Worm (Caenorhabditis elegans): ENCODE results near the gene R07G3.7.

Gene R07G3.7

DNA sequence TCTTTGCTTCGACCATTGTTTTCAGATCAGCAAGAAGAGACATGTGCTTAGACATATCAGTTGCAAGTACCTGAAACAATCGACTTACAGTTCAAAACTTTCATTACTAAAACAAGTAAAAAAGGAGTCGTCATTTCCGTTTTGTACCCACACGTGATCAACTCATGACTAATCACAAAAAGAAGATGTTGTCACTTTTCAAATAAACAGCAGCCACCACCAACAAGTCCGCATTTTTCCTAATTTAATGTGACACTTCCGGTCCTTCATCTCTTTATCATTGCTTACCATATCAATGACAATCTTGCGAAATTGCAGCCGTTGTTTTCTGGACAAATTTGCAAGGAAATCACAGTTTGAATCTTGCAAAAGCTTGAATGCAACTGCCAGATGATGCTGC is 15.1 kb upstream of the R07G3.7 start:
- TF ChIP-seq dao-5 (tag; optimal IDR thresholded peaks at IDR 0.05): no peak
- no peak for TF ChIP-seq him-1 (tag; optimal IDR thresholded peaks at IDR 0.05)
- no peak for TF ChIP-seq W03F9.2 (tag; optimal IDR thresholded peaks at IDR 0.05)

DNA sequence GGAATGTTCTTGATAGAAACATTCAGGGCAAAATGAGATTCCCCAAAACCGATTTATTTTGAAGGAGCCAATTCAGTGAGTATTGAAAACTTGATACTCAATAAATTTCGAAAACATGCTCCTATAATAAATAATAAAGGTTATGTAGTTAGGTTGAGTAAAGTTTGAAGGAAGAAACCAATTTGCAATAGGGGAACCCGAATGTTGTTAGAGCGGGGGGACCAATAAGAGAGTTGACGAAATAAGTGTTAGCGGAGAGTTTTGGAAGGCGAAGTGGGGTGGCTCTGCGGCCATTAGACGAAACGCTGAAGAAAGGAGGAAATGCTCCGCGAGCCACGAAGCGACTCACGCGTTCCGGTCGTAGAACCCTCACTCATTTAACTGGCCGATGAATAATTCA is 11.5 kb upstream of the R07G3.7 start:
- TF ChIP-seq dao-5 (tag; optimal IDR thresholded peaks at IDR 0.05): no peak
- no peak for TF ChIP-seq him-1 (tag; optimal IDR thresholded peaks at IDR 0.05)
- no peak for TF ChIP-seq W03F9.2 (tag; optimal IDR thresholded peaks at IDR 0.05)

DNA sequence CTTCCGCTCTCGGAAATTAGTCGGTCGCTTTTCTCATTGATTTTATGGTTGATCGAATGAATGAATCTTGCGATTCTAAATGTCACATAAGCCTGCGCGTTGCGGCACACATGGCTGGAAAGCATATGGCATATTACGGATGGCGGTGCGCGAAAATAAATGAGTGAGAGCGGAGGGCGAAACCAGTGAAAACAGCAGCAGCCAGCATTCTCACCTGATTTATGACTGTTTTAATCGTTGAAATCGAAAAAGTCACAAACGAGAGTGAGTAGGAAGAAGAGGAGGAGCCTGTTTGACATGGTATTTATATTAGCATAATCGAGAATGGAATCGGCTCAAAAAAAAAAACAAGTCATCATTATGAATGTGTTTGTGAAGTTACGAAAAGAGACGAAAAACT is 10.7 kb upstream of the R07G3.7 start:
- TF ChIP-seq him-1 (tag; optimal IDR thresholded peaks at IDR 0.05) (no peak), dao-5 (tag; optimal IDR thresholded peaks at IDR 0.05) (no peak), W03F9.2 (tag; optimal IDR thresholded peaks at IDR 0.05) (no peak)

DNA sequence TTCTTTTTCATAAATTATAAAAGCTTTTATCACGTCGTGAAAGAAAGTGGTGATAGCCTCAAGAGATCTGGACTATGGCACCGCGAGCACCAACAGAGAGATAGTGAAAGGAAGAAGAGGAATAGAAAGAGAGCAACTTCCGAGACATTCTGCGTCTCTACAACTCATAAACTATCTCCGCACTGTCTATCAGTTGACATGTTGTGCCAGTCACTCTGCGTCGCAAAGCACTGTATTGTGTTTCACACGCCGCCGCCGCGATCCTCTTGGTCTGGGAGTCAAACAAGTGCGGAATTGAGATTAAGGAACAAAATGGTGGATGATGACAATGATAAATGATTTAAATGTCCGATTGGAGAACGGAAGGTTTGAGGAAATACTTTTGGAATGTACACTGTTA is 9.9 kb upstream of the R07G3.7 start:
- no peak for TF ChIP-seq dao-5 (tag; optimal IDR thresholded peaks at IDR 0.05)
- TF ChIP-seq him-1 (tag; optimal IDR thresholded peaks at IDR 0.05): no peak
- TF ChIP-seq W03F9.2 (tag; optimal IDR thresholded peaks at IDR 0.05): no peak

DNA sequence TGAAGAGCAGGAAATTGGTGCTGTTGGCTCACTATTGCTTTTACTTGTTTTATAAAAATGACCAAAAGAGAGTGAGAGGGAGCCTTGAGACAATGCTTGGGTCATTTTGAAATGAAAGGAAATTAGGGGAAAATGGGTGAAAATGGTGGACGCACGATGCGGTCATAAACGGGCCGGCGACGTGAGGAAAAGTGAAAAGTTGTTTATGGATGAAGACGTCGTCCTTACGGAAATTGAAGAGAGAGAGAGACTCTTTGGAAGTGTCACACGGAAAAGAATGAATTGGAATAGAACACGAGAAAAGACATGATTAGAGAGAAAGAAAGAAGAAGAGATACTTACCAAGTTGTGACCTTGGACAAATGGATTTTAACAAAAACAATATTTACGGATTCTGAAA is 8.0 kb upstream of the R07G3.7 start:
- TF ChIP-seq him-1 (tag; optimal IDR thresholded peaks at IDR 0.05) (no peak), dao-5 (tag; optimal IDR thresholded peaks at IDR 0.05) (no peak), W03F9.2 (tag; optimal IDR thresholded peaks at IDR 0.05) (no peak)

DNA sequence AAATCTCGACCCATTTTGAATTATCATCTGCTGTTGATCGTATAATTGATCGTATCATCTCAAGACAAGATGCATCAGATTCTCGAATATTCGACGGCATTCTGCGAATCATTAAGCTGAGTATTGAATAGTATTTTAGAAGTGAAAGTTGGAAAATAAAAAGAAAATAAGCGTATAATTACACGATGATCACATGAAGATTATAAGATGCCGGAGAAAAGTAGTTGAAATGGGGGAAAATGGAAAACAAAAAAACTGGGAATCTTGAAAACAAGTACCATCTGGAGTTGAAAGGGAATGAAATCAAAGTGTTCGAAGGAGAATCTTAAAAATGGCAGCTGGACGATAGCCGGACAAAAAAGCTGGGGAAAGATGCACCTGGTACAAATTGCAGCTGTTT is 6.9 kb upstream of the R07G3.7 start, which contains the start of gene R07G3.8:
Gene R07G3.8, minus strand, starts transcription at position 101 of the 400 bp plus-strand sequence.
- TF ChIP-seq dao-5 (tag; optimal IDR thresholded peaks at IDR 0.05) (no peak), W03F9.2 (tag; optimal IDR thresholded peaks at IDR 0.05) (no peak), him-1 (tag; optimal IDR thresholded peaks at IDR 0.05) (no peak)

DNA sequence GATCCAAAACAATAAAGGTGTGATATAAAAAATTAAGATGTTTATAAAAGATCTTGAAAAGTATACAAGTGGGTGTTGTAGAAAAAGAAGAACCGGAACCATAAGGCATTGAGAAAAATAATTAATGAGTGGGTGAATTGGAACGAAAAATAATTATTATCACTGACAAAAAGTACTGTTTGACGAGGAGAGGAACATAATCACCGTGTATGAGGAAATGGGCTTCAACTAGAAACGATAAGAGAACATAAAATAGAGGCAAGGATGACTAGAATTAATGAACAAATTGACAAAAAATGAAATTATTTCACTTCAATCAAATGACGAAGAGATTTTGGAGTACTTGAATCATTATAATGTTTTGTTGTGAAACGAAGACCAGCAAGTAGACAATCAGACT is 4.7 kb upstream of the R07G3.7 start:
- TF ChIP-seq him-1 (tag; optimal IDR thresholded peaks at IDR 0.05): no peak
- no peak for TF ChIP-seq dao-5 (tag; optimal IDR thresholded peaks at IDR 0.05)
- TF ChIP-seq W03F9.2 (tag; optimal IDR thresholded peaks at IDR 0.05): no peak

DNA sequence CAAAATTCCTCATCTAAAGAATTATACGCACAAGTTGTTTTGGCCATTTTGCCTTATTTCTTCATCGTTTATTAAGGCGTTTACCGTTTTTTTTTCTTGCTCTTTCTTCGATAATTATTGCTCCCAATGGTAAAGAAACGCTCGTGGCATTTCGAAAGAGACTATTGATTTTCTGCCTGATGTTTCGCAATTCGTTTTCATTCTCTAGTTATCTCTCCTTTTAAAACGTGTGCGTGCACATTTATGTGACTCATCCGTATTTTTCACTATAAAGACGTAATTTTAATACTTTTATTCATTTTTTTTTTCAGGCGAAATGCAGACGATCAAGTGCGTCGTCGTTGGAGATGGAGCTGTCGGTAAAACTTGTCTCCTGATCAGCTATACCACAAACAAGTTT is 2.6 kb upstream of the R07G3.7 start, which contains the start of gene cdc-42:
Gene cdc-42, plus strand, starts transcription at position 312 of the 400 bp plus-strand sequence.
- TF ChIP-seq W03F9.2 (tag; optimal IDR thresholded peaks at IDR 0.05): no peak
- TF ChIP-seq dao-5 (tag; optimal IDR thresholded peaks at IDR 0.05): no peak
- TF ChIP-seq him-1 (tag; optimal IDR thresholded peaks at IDR 0.05): no peak

DNA sequence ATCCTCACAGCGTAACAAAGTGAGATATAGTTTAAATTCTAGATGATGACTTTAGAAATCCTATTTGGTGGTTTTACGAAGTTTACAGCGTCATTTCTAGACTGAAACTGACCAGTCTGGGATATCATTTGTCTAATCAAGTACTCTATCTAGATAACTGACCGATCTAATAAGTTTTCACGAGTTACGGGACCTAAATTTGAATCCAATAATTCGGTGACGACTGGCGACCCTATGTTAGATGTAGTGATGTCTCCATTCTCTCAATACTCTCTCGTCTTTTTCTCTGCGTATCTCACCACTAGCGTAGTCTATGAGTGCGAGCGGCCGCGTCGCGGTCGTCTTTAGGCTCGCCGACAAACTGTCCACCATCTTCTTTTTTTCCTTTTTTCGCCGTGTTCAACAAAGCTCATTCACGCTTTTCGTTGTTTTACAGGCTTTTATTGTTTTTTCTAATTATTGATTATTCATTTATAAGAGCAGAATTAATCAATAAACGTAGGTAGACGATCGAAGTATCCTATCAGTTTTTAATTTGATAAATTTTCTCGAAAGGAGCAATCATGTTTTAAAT is 1.9 kb upstream of the R07G3.7 start:
- TF ChIP-seq dao-5 (tag; optimal IDR thresholded peaks at IDR 0.05) (no peak), him-1 (tag; optimal IDR thresholded peaks at IDR 0.05) (no peak)

DNA sequence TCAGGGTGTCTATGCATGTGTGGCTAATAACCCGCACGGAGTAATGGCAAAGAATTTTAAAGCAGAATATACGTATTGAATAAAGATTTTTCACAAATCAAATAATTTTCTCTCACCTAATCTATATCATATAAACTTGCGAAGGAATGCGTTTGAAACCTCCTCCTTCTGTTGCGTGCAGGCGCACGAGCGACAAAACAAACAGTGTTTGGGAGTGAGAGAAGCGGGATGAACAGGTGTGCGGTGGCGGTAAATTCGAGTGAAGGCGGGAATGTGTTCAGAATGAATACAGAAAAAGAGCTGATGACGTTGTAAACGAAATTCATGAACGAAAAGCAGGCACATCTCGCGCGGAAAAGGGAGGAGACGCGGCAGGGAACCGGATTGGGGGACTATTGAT is 802 bp upstream of the R07G3.7 start:
- TF ChIP-seq dao-5 (tag; optimal IDR thresholded peaks at IDR 0.05): no peak

DNA sequence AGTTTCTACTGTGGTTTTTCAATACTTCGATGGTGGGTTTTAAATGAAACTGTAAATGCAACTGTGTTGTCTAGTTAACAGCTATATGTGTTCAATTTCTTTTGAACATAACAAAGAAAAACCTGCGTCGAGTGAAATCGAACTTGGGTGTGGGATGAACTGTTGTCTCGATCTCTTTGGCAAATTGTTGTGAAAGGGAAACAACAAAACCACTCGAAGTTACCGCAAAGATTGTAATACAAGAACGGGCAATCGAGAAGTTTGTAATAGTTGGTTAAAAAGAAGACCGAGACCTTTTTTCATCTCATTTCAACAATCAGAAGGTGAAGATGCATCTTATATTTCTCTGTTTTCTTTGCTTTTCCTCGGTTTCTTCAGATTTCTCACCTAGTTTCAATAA is 5.6 kb downstream of the R07G3.7 start, which contains the start of gene lips-17:
Gene lips-17, plus strand, starts transcription at position 301 of the 400 bp plus-strand sequence.
- TF ChIP-seq dao-5 (tag; optimal IDR thresholded peaks at IDR 0.05): no peak
- TF ChIP-seq W03F9.2 (tag; optimal IDR thresholded peaks at IDR 0.05): no peak
- TF ChIP-seq him-1 (tag; optimal IDR thresholded peaks at IDR 0.05): no peak

DNA sequence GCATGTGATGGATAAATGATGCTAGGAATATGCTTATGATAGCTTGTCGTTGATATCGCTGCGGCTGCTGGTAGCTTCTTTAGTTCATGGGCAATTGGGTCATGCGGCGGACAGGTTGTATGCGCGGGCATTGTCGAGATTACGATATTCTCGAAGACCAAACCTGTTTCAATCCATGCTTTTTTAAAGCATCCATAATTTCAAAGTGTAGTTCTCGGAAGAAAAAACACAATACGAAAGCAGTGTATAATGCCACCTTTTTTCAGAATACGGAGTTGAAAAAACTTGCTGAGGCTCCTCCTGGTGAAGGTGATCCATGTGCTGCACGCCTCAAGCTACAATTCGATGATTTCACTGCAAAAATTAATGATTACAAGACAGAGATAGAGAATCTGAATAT is 8.2 kb downstream of the R07G3.7 start, which contains the start of gene osm-8:
Gene osm-8, minus strand, starts transcription at position 101 of the 400 bp plus-strand sequence.
- TF ChIP-seq W03F9.2 (tag; optimal IDR thresholded peaks at IDR 0.05) (no peak), dao-5 (tag; optimal IDR thresholded peaks at IDR 0.05) (no peak), him-1 (tag; optimal IDR thresholded peaks at IDR 0.05) (no peak)

DNA sequence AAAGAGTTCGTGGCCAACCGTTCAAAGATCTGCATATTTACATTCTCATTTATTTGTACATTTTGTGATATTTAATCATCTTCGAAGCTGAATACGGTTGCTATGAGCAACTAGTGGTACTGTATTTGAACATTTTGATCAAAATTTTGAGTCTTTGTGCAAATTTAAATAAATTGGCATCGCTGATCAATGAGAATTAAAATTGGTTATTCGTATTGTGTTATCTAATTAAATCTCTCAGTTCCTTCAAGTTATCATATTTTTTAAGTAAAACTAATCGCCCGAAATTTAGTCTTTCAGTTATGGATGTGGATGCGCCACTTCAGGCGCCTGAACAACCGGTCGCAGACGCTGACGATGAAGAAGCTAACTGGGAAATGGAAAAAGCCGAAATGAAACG is 14.2 kb downstream of the R07G3.7 start, which contains the start of gene npp-21:
Gene npp-21, plus strand, starts transcription at position 301 of the 400 bp plus-strand sequence.
- TF ChIP-seq dao-5 (tag; optimal IDR thresholded peaks at IDR 0.05) (no peak), W03F9.2 (tag; optimal IDR thresholded peaks at IDR 0.05) (no peak), him-1 (tag; optimal IDR thresholded peaks at IDR 0.05) (no peak)

DNA sequence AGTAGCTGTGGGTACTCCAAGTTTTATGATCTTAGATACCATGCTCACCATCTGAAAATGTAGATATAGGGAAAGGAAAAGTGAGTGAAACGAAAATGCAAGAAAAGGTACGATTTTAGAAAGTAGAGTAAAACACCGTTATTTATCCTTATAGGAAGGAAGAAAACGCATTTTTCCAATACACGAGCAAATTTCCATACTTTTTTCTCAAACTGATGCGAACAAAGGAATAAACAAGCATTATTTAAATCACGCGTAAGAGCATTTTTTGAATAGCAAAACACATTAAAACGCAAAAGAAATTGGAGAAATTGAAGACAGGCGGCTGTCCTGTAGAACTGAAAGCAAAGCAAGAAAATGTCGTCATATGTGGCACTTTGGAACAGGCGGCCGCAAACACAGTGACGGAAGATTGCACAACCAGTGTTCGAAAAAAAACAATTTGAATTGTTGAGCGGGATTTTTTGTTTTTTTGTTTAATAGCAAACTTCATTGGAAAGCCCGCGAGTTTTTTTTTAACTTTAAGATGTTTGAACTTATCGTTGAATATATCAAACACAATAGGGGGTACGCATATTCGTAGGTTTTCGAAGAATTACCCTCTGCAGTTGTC is 14.7 kb downstream of the R07G3.7 start, which contains the start of gene pgam-5:
Gene pgam-5, minus strand, starts transcription at position 51 of the 613 bp plus-strand sequence.
- TF ChIP-seq him-1 (tag; optimal IDR thresholded peaks at IDR 0.05) (no peak), dao-5 (tag; optimal IDR thresholded peaks at IDR 0.05) (no peak), W03F9.2 (tag; optimal IDR thresholded peaks at IDR 0.05) (no peak)

DNA sequence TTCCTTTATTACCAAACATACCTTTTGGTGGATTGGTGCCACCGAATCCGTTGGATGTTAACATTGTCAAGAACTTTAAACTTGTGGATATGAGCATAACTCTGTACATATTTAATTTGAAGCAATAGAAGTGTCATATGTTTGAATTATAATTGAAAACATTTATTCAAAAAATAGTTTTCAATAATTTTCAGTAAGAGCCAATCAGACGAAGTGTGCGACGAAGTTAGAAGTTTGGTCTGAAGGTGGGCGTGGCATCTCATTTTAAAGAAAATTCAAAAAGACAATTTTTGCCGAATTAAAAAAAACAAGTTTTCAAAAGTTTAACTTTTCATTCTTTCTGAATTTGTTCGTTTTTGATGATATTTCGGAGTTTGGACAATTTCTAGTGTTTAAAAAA is 18.7 kb downstream of the R07G3.7 start, which contains the start of gene syd-1:
Gene syd-1, minus strand, starts transcription at position 101 of the 400 bp plus-strand sequence.
- TF ChIP-seq him-1 (tag; optimal IDR thresholded peaks at IDR 0.05) (no peak), dao-5 (tag; optimal IDR thresholded peaks at IDR 0.05) (no peak), W03F9.2 (tag; optimal IDR thresholded peaks at IDR 0.05) (no peak)
